Worm (Caenorhabditis elegans): Measurements from ENCODE around the gene F28A12.3.

The F28A12.3 gene

ce11 chrV:8654460-8655419 is 13.6 kb upstream of the F28A12.3 start:
- TF ChIP-seq spr-1 (tag; optimal IDR thresholded peaks at IDR 0.05) (no peak), rbr-2 (tag; optimal IDR thresholded peaks at IDR 0.05) (no peak), unc-39 (tag; optimal IDR thresholded peaks at IDR 0.05) (no peak), lin-38 (GFP tag; IDR thresholded peaks at IDR 0.05) (no peak), ces-1 (GFP tag; optimal IDR thresholded peaks at IDR 0.05) (no peak), vab-7 (GFP tag; IDR thresholded peaks at IDR 0.05) (no peak), nhr-111 (GFP tag; optimal IDR thresholded peaks at IDR 0.05) (no peak), dve-1 (tag; optimal IDR thresholded peaks at IDR 0.05; ENCODE audit: insufficient read depth) (peak; percentile 78), unc-62 (GFP tag; optimal IDR thresholded peaks at IDR 0.05 in 1 of 2) (peak in 1 of 2 experiments; percentile 92), unc-62 (tag; optimal IDR thresholded peaks at IDR 0.05) (no peak), zip-11 (GFP tag; IDR thresholded peaks at IDR 0.05) (no peak), madf-5 (GFP tag; IDR thresholded peaks at IDR 0.05) (no peak), daf-8 (GFP tag; IDR thresholded peaks at IDR 0.05) (no peak), daf-12 (tag; optimal IDR thresholded peaks at IDR 0.05) (no peak), T20F7.1 (GFP tag; optimal IDR thresholded peaks at IDR 0.05) (peak; percentile 54), pqm-1 (tag; optimal IDR thresholded peaks at IDR 0.05) (peak; percentile 61), Y48G9A.11 (GFP tag; IDR thresholded peaks at IDR 0.05) (no peak), F10B5.3 (tag; optimal IDR thresholded peaks at IDR 0.05) (no peak), aha-1 (tag) (peak; percentile 83), lin-15B (tag; optimal IDR thresholded peaks at IDR 0.05) (no peak), egl-27 (tag; optimal IDR thresholded peaks at IDR 0.05) (no peak), nhr-42 (GFP tag; IDR thresholded peaks at IDR 0.05) (no peak), daf-19 (GFP tag; conservative IDR thresholded peaks at IDR 0.05) (no peak), jun-1 (tag; optimal IDR thresholded peaks at IDR 0.05) (no peak), lir-3 (tag; optimal IDR thresholded peaks at IDR 0.05) (no peak), fkh-10 (GFP tag; optimal IDR thresholded peaks at IDR 0.05) (no peak), nhr-28 (tag; optimal IDR thresholded peaks at IDR 0.05) (peak; percentile 80), Y5F2A.4 (GFP tag; optimal IDR thresholded peaks at IDR 0.05) (no peak), aly-2 (tag; optimal IDR thresholded peaks at IDR 0.05) (no peak), attf-4 (tag; optimal IDR thresholded peaks at IDR 0.05) (no peak), hlh-30 (tag; optimal IDR thresholded peaks at IDR 0.05; ENCODE audit: insufficient read depth) (peak; percentile 14), sdz-12 (GFP tag; optimal IDR thresholded peaks at IDR 0.05) (no peak), nhr-25 (tag; optimal IDR thresholded peaks at IDR 0.05; ENCODE audit: borderline replicate concordance, insufficient read depth) (no peak), hif-1 (tag; optimal IDR thresholded peaks at IDR 0.05) (no peak), nhr-10 (tag; optimal IDR thresholded peaks at IDR 0.05) (peak; percentile 44), ztf-11 (tag; optimal IDR thresholded peaks at IDR 0.05) (no peak), R02D3.7 (tag; optimal IDR thresholded peaks at IDR 0.05) (no peak), daf-16 (GFP tag; optimal IDR thresholded peaks at IDR 0.05) (peak in 1 of 2 experiments; percentile 31), daf-16 (tag; optimal IDR thresholded peaks at IDR 0.05) (peak; percentile 91), nhr-11 (tag; optimal IDR thresholded peaks at IDR 0.05) (peak; percentile 38), dpl-1 (GFP tag; optimal IDR thresholded peaks at IDR 0.05) (no peak), hlh-11 (tag; optimal IDR thresholded peaks at IDR 0.05) (peak; percentile 10), tag-97 (GFP tag; IDR thresholded peaks at IDR 0.05) (no peak), ceh-82 (tag; optimal IDR thresholded peaks at IDR 0.05) (no peak), unc-130 (GFP tag; optimal IDR thresholded peaks at IDR 0.05) (no peak), dmd-6 (GFP tag; IDR thresholded peaks at IDR 0.05) (peak; percentile 79), ceh-32 (tag; optimal IDR thresholded peaks at IDR 0.05; ENCODE audit: poor library complexity) (no peak), saeg-2 (GFP tag; IDR thresholded peaks at IDR 0.05) (no peak), mxl-2 (GFP tag; conservative IDR thresholded peaks at IDR 0.05) (no peak), F44E2.7 (GFP tag; IDR thresholded peaks at IDR 0.05) (no peak), nhr-76 (tag; optimal IDR thresholded peaks at IDR 0.05) (peak; percentile 72)
